Worm (Caenorhabditis elegans) whole organism, young adult: ENCODE data around the gene T05B9.1.

Experiments used
- F10E7.11 ChIP-seq: sonication (generic microtip); optimal IDR thresholded peaks from 2 replicates; lab custom pipeline; 2017; ENCODE audit warnings: mild to moderate bottlenecking, missing genetic modification characterization, moderate library complexity, missing compliant biosample characterization
- Y79H2A.3 ChIP-seq: fragments of 200-800 bp; sonication (Bioruptor generic); conservative IDR thresholded peaks from 2 replicates; pipeline ENCODE4 v1.3.6; 2022; ENCODE audit warnings: missing genetic modification reagents, missing genetic modification characterization, missing compliant biosample characterization
- ama-1 ChIP-seq, 3 experiments: fragments of 150-350 bp in 1 of 3; sonication (generic microtip) in 2 of 3; optimal IDR thresholded peaks; 2 replicates each; lab custom pipeline; 2014 to 2018; ENCODE audit warnings: missing biosample characterization in 2 of 3, missing genetic modification characterization in 2 of 3, missing genetic modification reagents in 2 of 3
- ccch-3 ChIP-seq: fragments of 200-800 bp; sonication (Bioruptor generic); optimal IDR thresholded peaks from 2 replicates; lab custom pipeline; 2018; ENCODE audit warnings: mild to moderate bottlenecking, missing genetic modification characterization, missing compliant biosample characterization
- lag-1 ChIP-seq: fragments of 200-800 bp; sonication (Bioruptor generic); IDR thresholded peaks from 2 replicates; pipeline ENCODE4 v1.3.6; 2022; ENCODE audit warnings: missing genetic modification reagents, missing genetic modification characterization, missing compliant biosample characterization
- lin-40 ChIP-seq: sonication (generic microtip); optimal IDR thresholded peaks from 2 replicates; lab custom pipeline; 2016; ENCODE audit warnings: missing genetic modification characterization, mild to moderate bottlenecking, missing compliant biosample characterization, missing genotype, missing genetic modification reagents
- lin-54 ChIP-seq: fragments of 200-800 bp; sonication (Bioruptor generic); optimal IDR thresholded peaks from 2 replicates; lab custom pipeline; 2018; ENCODE audit warnings: mild to moderate bottlenecking, missing genetic modification characterization, missing compliant biosample characterization
- mes-4 ChIP-seq: sonication (generic microtip); optimal IDR thresholded peaks from 2 replicates; lab custom pipeline; 2016; ENCODE audit warnings: missing genotype, missing genetic modification characterization, missing compliant biosample characterization
- nfya-1 ChIP-seq: sonication (generic microtip); optimal IDR thresholded peaks from 2 replicates; lab custom pipeline; 2017; ENCODE audit warnings: antibody characterized with exemption, missing compliant biosample characterization, missing genetic modification characterization, borderline replicate concordance; ENCODE audit not compliant: insufficient read depth
- nhr-120 ChIP-seq: fragments of 200-800 bp; sonication (Bioruptor generic); IDR thresholded peaks from 2 replicates; pipeline ENCODE4 v1.3.6; 2022; ENCODE audit warnings: missing genetic modification characterization, missing compliant biosample characterization
- sea-2 ChIP-seq: fragments of 200-800 bp; sonication (Bioruptor generic); IDR thresholded peaks from 2 replicates; pipeline ENCODE4 v1.3.6; 2022; ENCODE audit warnings: missing genetic modification characterization, missing compliant biosample characterization
- zfh-2 ChIP-seq: fragments of 200-800 bp; sonication (Bioruptor generic); conservative IDR thresholded peaks from 2 replicates; pipeline ENCODE4 v1.3.6; 2022; ENCODE audit warnings: missing genetic modification reagents, missing genetic modification characterization, missing compliant biosample characterization
- ztf-22 ChIP-seq: fragments of 200-800 bp; sonication (Bioruptor generic); optimal IDR thresholded peaks from 2 replicates; lab custom pipeline; 2018; ENCODE audit warnings: mild to moderate bottlenecking, missing genetic modification characterization, moderate library complexity, missing compliant biosample characterization

DNA sequence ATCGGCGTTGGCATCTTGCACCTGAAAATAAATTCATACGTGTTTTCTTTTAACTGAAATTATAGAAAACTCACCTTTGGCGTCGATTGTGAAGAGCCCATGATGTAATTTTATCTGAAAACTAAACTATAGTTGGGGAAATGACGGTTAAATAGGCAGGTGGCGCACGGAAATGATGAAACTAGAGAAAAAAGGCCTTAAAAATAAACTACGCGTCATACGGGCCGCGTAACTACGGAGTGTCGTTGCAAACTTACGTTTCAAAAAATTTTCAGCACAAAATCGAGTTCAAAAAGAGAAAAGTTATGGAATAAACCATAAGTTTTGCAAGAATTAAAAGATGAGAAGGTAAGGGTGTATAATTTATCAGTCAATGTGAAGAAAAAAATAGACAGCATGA is 24.7 kb downstream of the T05B9.1 start, which contains the start of gene cchl-1:
- no peak for TF ChIP-seq zfh-2 (GFP tag; lab: Robert Waterston, UW)
- no peak for TF ChIP-seq nhr-120 (GFP tag; lab: Robert Waterston, UW)
- TF ChIP-seq nfya-1 (tag; lab: Kevin White, UChicago), result no peak
- no peak for TF ChIP-seq Y79H2A.3 (GFP tag; lab: Robert Waterston, UW)
- no peak for TF ChIP-seq F10E7.11
- TF ChIP-seq lag-1 (GFP tag; lab: Robert Waterston, UW), result no peak
- TF ChIP-seq ztf-22 (GFP tag; lab: Kevin White, UChicago), result no peak
- no peak for TF ChIP-seq lin-40 (tag; lab: Kevin White, UChicago)
- TF ChIP-seq mes-4 (tag; lab: Kevin White, UChicago), result no peak
- TF ChIP-seq sea-2, result no peak
- no peak for TF ChIP-seq lin-54 (GFP tag; lab: Kevin White, UChicago)
- TF ChIP-seq ama-1 (optimal IDR thresholded peaks at IDR 0.05; lab: Kevin White, UChicago), result no peak
- no peak for TF ChIP-seq ama-1 (GFP tag; optimal IDR thresholded peaks at IDR 0.05; lab: Kevin White, UChicago)
- TF ChIP-seq ccch-3 (GFP tag; lab: Kevin White, UChicago), result no peak
